Worm (Caenorhabditis elegans) whole organism, young adult: Measurements from ENCODE around the gene wdr-83.

Experiments
- B0019.2 ChIP-seq: fragments of 200-800 bp; sonication (Bioruptor generic); conservative IDR thresholded peaks from 2 replicates; pipeline ENCODE4 v1.3.6; 2022; ENCODE audit warnings: missing genetic modification reagents, missing genetic modification characterization, missing compliant biosample characterization
- aptf-2 ChIP-seq: fragments of 200-800 bp; sonication (Bioruptor generic); conservative IDR thresholded peaks from 2 replicates; pipeline ENCODE4 v1.3.6; 2022; ENCODE audit warnings: missing genetic modification reagents, missing genetic modification characterization, missing compliant biosample characterization
- ccch-3 ChIP-seq: fragments of 200-800 bp; sonication (Bioruptor generic); optimal IDR thresholded peaks from 2 replicates; lab custom pipeline; 2018; ENCODE audit warnings: mild to moderate bottlenecking, missing genetic modification characterization, missing compliant biosample characterization
- efl-1 ChIP-seq: fragments of 150-350 bp; optimal IDR thresholded peaks from 2 replicates; lab custom pipeline; 2014; ENCODE audit warnings: missing biosample characterization, missing genetic modification reagents, missing genetic modification characterization
- him-1 ChIP-seq: sonication (generic microtip); optimal IDR thresholded peaks from 2 replicates; lab custom pipeline; 2016; ENCODE audit warnings: missing genotype, missing genetic modification reagents, missing genetic modification characterization, missing compliant biosample characterization
- snpc-4 ChIP-seq, 5 experiments: fragments of 150-350 bp in 1 of 5; sonication (generic microtip) in 4 of 5; optimal IDR thresholded peaks; 2 replicates each; lab custom pipeline; 2014 to 2018; ENCODE audit warnings: missing genetic modification characterization in 5 of 5, missing biosample characterization in 3 of 5, antibody characterized with exemption in 2 of 5, mild to moderate bottlenecking in 2 of 5, missing compliant biosample characterization in 2 of 5, missing genotype in 2 of 5, moderate library complexity in 2 of 5, missing genetic modification reagents in 1 of 5
- unc-62 ChIP-seq: fragments of 150-350 bp; optimal IDR thresholded peaks from 2 replicates; lab custom pipeline; 2014; ENCODE audit warnings: missing biosample characterization, missing genetic modification reagents, missing genetic modification characterization

DNA sequence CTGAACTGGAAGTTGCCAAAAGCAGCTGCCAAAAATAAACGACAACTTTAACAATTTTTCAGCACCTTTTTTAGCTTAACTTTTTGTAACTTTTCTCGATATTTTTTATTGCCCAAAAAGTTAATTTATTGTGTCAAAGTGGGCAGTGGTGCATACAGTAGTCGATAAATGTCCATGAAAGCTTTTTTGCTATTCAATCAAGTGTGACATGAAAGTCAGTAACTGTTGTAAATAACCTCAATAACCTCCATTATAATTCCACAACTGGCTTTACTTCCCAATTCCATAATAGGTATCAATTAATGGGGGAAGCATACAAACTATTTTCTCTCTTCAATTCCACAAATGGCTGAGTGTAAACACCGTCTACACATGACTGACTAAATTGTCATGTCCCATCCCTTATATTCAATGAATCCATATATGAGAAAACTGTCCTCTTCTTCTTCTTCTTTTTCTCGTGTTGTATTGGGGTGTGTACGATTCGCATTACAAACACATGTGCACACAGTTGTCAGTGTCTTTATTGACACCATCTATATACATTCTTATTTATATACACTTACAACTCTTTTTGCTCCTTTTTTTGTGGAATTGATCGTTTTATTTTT, 16.8 kb upstream of the wdr-83 start:
- TF ChIP-seq B0019.2 = no peak
- TF ChIP-seq efl-1 (GFP tag; lab: Kevin White, UChicago) = no peak
- no peak for TF ChIP-seq ccch-3
- no peak for TF ChIP-seq snpc-4 (GFP tag; optimal IDR thresholded peaks at IDR 0.05; lab: Kevin White, UChicago)
- TF ChIP-seq snpc-4 (tag; optimal IDR thresholded peaks at IDR 0.05; lab: Kevin White, UChicago) = no peak
- TF ChIP-seq unc-62 = no peak
- no peak for TF ChIP-seq aptf-2
- no peak for TF ChIP-seq him-1
